Worm (Caenorhabditis elegans) whole organism, L1 larva: Measurements from ENCODE around the gene M04G7.5.
A peak's percentile ranks its signal among the peaks of the same experiment; 100 is the strongest.

ENCODE experiments used
- C16A3.4 ChIP-seq: fragments of 150-350 bp; optimal IDR thresholded peaks from 2 replicates; lab custom pipeline; 2014; ENCODE audit warnings: missing biosample characterization, missing genetic modification characterization
- Y116A8C.19 ChIP-seq: sonication (generic microtip); optimal IDR thresholded peaks from 2 replicates; lab custom pipeline; 2016; ENCODE audit warnings: missing compliant biosample characterization, missing genetic modification characterization, borderline replicate concordance
- ama-1 ChIP-seq: fragments of 150-350 bp; optimal IDR thresholded peaks from 2 replicates; lab custom pipeline; 2014
- ceh-63 ChIP-seq: fragments of 200-800 bp; sonication (Bioruptor generic); optimal IDR thresholded peaks from 2 replicates; lab custom pipeline; 2018; ENCODE audit warnings: mild to moderate bottlenecking, missing genetic modification characterization, missing compliant biosample characterization
- ceh-8 ChIP-seq: fragments of 200-800 bp; sonication (Bioruptor generic); optimal IDR thresholded peaks from 2 replicates; lab custom pipeline; 2018; ENCODE audit warnings: mild to moderate bottlenecking, missing genetic modification characterization, moderate library complexity, missing compliant biosample characterization
- dsc-1 ChIP-seq: sonication (generic microtip); optimal IDR thresholded peaks from 2 replicates; lab custom pipeline; 2016; ENCODE audit warnings: mild to moderate bottlenecking, missing genetic modification characterization, missing compliant biosample characterization
- efl-1 ChIP-seq, 4 experiments: fragments of 150-350 bp; optimal IDR thresholded peaks in 3 of 4; peaks in 1 of 4; 1 replicate in 1 of 4; 2 replicates in 3 of 4; lab custom pipeline; 2014; ENCODE audit warnings: missing biosample characterization in 2 of 4, missing genetic modification characterization in 2 of 4, missing genetic modification reagents in 2 of 4
- egl-27 ChIP-seq, 2 experiments: fragments of 150-350 bp in 1 of 2; sonication (generic microtip); optimal IDR thresholded peaks; 3 replicates each; lab custom pipeline; 2017 to 2018; ENCODE audit warnings: missing biosample characterization in 2 of 2, missing genetic modification characterization in 2 of 2, missing genetic modification reagents in 2 of 2
- hlh-4 ChIP-seq: sonication (generic microtip); optimal IDR thresholded peaks from 2 replicates; lab custom pipeline; 2016; ENCODE audit warnings: mild to moderate bottlenecking, missing genetic modification characterization, missing compliant biosample characterization
- isw-1 ChIP-seq: fragments of 200-800 bp; sonication (Bioruptor generic); IDR thresholded peaks from 2 replicates; pipeline ENCODE4 v1.3.6; 2022; ENCODE audit warnings: missing genetic modification characterization, missing compliant biosample characterization
- jun-1 ChIP-seq: fragments of 150-350 bp; optimal IDR thresholded peaks from 2 replicates; lab custom pipeline; 2014; ENCODE audit warnings: missing biosample characterization, missing genetic modification reagents, missing genetic modification characterization
- lin-39 ChIP-seq: fragments of 150-350 bp; optimal IDR thresholded peaks from 2 replicates; lab custom pipeline; 2014; ENCODE audit warnings: missing biosample characterization, missing genetic modification reagents, missing genetic modification characterization
- lir-3 ChIP-seq: sonication (generic microtip); optimal IDR thresholded peaks from 2 replicates; lab custom pipeline; 2016; ENCODE audit warnings: mild to moderate bottlenecking, missing genetic modification characterization, moderate library complexity, missing compliant biosample characterization; ENCODE audit not compliant: poor library complexity
- mab-9 ChIP-seq: fragments of 200-800 bp; sonication (Bioruptor generic); IDR thresholded peaks from 2 replicates; pipeline ENCODE4 v1.3.6; 2022; ENCODE audit warnings: missing genetic modification reagents, missing genetic modification characterization, missing compliant biosample characterization
- nhr-12 ChIP-seq: sonication (generic microtip); optimal IDR thresholded peaks from 2 replicates; lab custom pipeline; 2017; ENCODE audit warnings: missing biosample characterization, missing genetic modification characterization
- nhr-71 ChIP-seq: sonication (generic microtip); optimal IDR thresholded peaks from 2 replicates; lab custom pipeline; 2016; ENCODE audit warnings: mild to moderate bottlenecking, missing genetic modification characterization, moderate library complexity, missing compliant biosample characterization
- nhr-85 ChIP-seq: sonication (generic microtip); peaks from one replicate; lab custom pipeline; 2016; ENCODE audit warnings: missing genetic modification characterization, inconsistent platforms, missing compliant biosample characterization
- rnt-1 ChIP-seq: sonication (generic microtip); optimal IDR thresholded peaks from 2 replicates; lab custom pipeline; 2016; ENCODE audit warnings: mild to moderate bottlenecking, missing genetic modification characterization, moderate library complexity, missing compliant biosample characterization
- swsn-7 ChIP-seq: sonication (generic microtip); optimal IDR thresholded peaks from 2 replicates; lab custom pipeline; 2016; ENCODE audit warnings: missing genetic modification characterization, missing compliant biosample characterization
- xbp-1 ChIP-seq: sonication (generic microtip); optimal IDR thresholded peaks from 2 replicates; lab custom pipeline; 2016; ENCODE audit warnings: missing genetic modification characterization, missing compliant biosample characterization

M04G7.5 gene

ce11 chrIV:484768-485167, 29.9 kb downstream of the M04G7.5 start:
- TF ChIP-seq ceh-63: no peak
- no peak for TF ChIP-seq nhr-71 (tag; lab: Kevin White, UChicago)
- no peak for TF ChIP-seq nhr-85 (tag; lab: Kevin White, UChicago)
- no peak for TF ChIP-seq dsc-1 (tag; lab: Kevin White, UChicago)
- no peak for TF ChIP-seq swsn-7 (tag; lab: Kevin White, UChicago)
- TF ChIP-seq mab-9 (GFP tag; lab: Robert Waterston, UW): no peak
- TF ChIP-seq ceh-8: no peak
- no peak for TF ChIP-seq lir-3 (tag; lab: Kevin White, UChicago)
- no peak for TF ChIP-seq jun-1
- no peak for TF ChIP-seq nhr-12 (tag; lab: Kevin White, UChicago)
- TF ChIP-seq efl-1 (optimal IDR thresholded peaks at IDR 0.05; lab: Kevin White, UChicago): no peak
- no peak for TF ChIP-seq efl-1 (GFP tag; optimal IDR thresholded peaks at IDR 0.05 in 1 of 2; lab: Kevin White, UChicago)
- no peak for TF ChIP-seq lin-39 (tag; lab: Kevin White, UChicago)
- no peak for TF ChIP-seq rnt-1
- TF ChIP-seq hlh-4 (tag; lab: Kevin White, UChicago): no peak
- no peak for TF ChIP-seq egl-27 (tag; optimal IDR thresholded peaks at IDR 0.05; lab: Kevin White, UChicago)
- no peak for TF ChIP-seq Y116A8C.19

ce11 chrIV:497155-497554, 42.3 kb downstream of the M04G7.5 start:
- peak; percentile 31 for TF ChIP-seq nhr-85 (tag; lab: Kevin White, UChicago)
- no peak for TF ChIP-seq C16A3.4 (tag; lab: Kevin White, UChicago)
- no peak for TF ChIP-seq mab-9 (GFP tag; lab: Robert Waterston, UW)
- TF ChIP-seq, all 84 proteins: peak for 1

DNA sequence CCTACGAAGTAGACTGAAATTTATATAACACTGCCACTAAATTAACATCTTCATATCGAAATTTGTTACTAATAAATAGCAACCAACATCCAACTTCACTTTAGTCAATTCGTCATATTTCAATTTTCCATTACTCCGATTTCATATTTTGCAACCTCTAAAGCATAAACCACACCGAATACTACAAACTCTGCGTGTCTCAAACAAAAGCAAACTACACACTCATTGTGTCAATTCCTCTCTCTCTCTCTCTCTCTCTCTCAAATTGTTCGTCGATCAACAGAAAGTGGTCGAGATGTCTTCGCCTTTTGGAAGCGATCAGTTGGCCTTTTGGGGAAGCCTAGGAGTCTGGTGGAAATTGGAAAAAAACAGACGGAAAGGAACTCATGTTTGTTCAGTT, 49.6 kb downstream of the M04G7.5 start:
- TF ChIP-seq xbp-1 (tag; lab: Kevin White, UChicago): no peak
- TF ChIP-seq ama-1 (lab: Kevin White, UChicago): no peak
- no peak for TF ChIP-seq swsn-7 (tag; lab: Kevin White, UChicago)
- TF ChIP-seq isw-1 (GFP tag; lab: Robert Waterston, UW): no peak
